Fruit fly (Drosophila melanogaster): Measurements from ENCODE around the gene Taf6.
A peak's percentile ranks its signal among the peaks of the same experiment; 100 is the strongest.

The Taf6 gene

dm6 chr3L:19632766-19633632 lies 34.1 kb downstream of the Taf6 start:
- TF ChIP-seq rn (GFP tag; IDR thresholded peaks at IDR 0.05) (0 out of 2 replicates have a peak, but pooled peaks have one; percentile 22), Pif1B (GFP tag; optimal IDR thresholded peaks at IDR 0.05) (peak; percentile 61), EcR (GFP tag; optimal IDR thresholded peaks at IDR 0.05) (peak; percentile 54), Snoo (tag; optimal IDR thresholded peaks at IDR 0.05) (no peak), CG9948 (tag; optimal IDR thresholded peaks at IDR 0.05) (no peak), gl (tag; optimal IDR thresholded peaks at IDR 0.05) (peak; percentile 4), CG32121 (GFP tag; IDR thresholded peaks at IDR 0.05) (peak; percentile 78; the same call in 1 of the 2 replicates), CG8159 (tag; optimal IDR thresholded peaks at IDR 0.05) (no peak), CG34367 (tag; optimal IDR thresholded peaks at IDR 0.05) (no peak), Ets98B (GFP tag; IDR thresholded peaks at IDR 0.05) (peak; percentile 59; the same call in 1 of the 2 replicates), CG8301 (tag; optimal IDR thresholded peaks at IDR 0.05) (peak; percentile 37), CG17806 (tag; optimal IDR thresholded peaks at IDR 0.05) (peak; percentile 35), CG13204 (GFP tag; optimal IDR thresholded peaks at IDR 0.05) (peak; percentile 40), CG4496 (GFP tag; IDR thresholded peaks at IDR 0.05) (peak; percentile 75), D1 (tag; optimal IDR thresholded peaks at IDR 0.05) (no peak), CG14655 (GFP tag; optimal IDR thresholded peaks at IDR 0.05) (no peak), Pif1A (GFP tag; optimal IDR thresholded peaks at IDR 0.05) (peak; percentile 56), CG12605 (GFP tag; IDR thresholded peaks at IDR 0.05) (peak; percentile 14; the same call in 1 of the 2 replicates), CG10348 (GFP tag; IDR thresholded peaks at IDR 0.05) (no peak), CG15710 (tag; optimal IDR thresholded peaks at IDR 0.05) (peak; percentile 38), fd96Ca (GFP tag; IDR thresholded peaks at IDR 0.05) (peak; percentile 65; the same call in 2 of the 3 replicates)

- TF ChIP-seq CG34367 (tag; optimal IDR thresholded peaks at IDR 0.05) (peak; percentile 75), Pif1A (GFP tag; optimal IDR thresholded peaks at IDR 0.05) (peak; percentile 31), fd96Ca (GFP tag; IDR thresholded peaks at IDR 0.05) (no peak), D1 (tag; optimal IDR thresholded peaks at IDR 0.05) (peak; percentile 99), CG4496 (GFP tag; IDR thresholded peaks at IDR 0.05) (peak; percentile 61; the same call in 2 of the 3 replicates), CG32121 (GFP tag; IDR thresholded peaks at IDR 0.05) (peak; percentile 77), EcR (GFP tag; optimal IDR thresholded peaks at IDR 0.05) (no peak), gl (tag; optimal IDR thresholded peaks at IDR 0.05) (peak; percentile 84), Ets98B (GFP tag; IDR thresholded peaks at IDR 0.05) (no peak), rn (GFP tag; IDR thresholded peaks at IDR 0.05) (peak; percentile 53; the same call in 1 of the 2 replicates), CG13204 (GFP tag; optimal IDR thresholded peaks at IDR 0.05) (peak; percentile 58), Snoo (tag; optimal IDR thresholded peaks at IDR 0.05) (peak; percentile 57), CG8301 (tag; optimal IDR thresholded peaks at IDR 0.05) (peak; percentile 86), Pif1B (GFP tag; optimal IDR thresholded peaks at IDR 0.05) (no peak), CG8159 (tag; optimal IDR thresholded peaks at IDR 0.05) (peak; percentile 96), CG17806 (tag; optimal IDR thresholded peaks at IDR 0.05) (peak; percentile 86), CG12605 (GFP tag; IDR thresholded peaks at IDR 0.05) (peak; percentile 81), CG15710 (tag; optimal IDR thresholded peaks at IDR 0.05) (peak; percentile 86), CG10348 (GFP tag; IDR thresholded peaks at IDR 0.05) (peak; percentile 40; the same call in 1 of the 2 replicates), CG9948 (tag; optimal IDR thresholded peaks at IDR 0.05) (peak; percentile 97), CG14655 (GFP tag; optimal IDR thresholded peaks at IDR 0.05) (peak; percentile 85)
Observed at dm6 chr3L:19634788-19635448, 36.0 kb downstream of the Taf6 start.

dm6 chr3L:19635478-19635996 lies 36.6 kb downstream of the Taf6 start, which contains the start of gene wnd:
Gene wnd, minus strand, starts transcription at chr3L:19635783.
- TF ChIP-seq Ets98B (GFP tag; IDR thresholded peaks at IDR 0.05) (peak; percentile 38; the same call in 1 of the 2 replicates), Pif1A (GFP tag; optimal IDR thresholded peaks at IDR 0.05) (peak; percentile 12), gl (tag; optimal IDR thresholded peaks at IDR 0.05) (no peak), CG4496 (GFP tag; IDR thresholded peaks at IDR 0.05) (no peak), CG9948 (tag; optimal IDR thresholded peaks at IDR 0.05) (no peak), CG8159 (tag; optimal IDR thresholded peaks at IDR 0.05) (no peak), CG13204 (GFP tag; optimal IDR thresholded peaks at IDR 0.05) (no peak), EcR (GFP tag; optimal IDR thresholded peaks at IDR 0.05) (peak; percentile 22), CG12605 (GFP tag; IDR thresholded peaks at IDR 0.05) (peak; percentile 26; the same call in 1 of the 2 replicates), CG17806 (tag; optimal IDR thresholded peaks at IDR 0.05) (no peak), Snoo (tag; optimal IDR thresholded peaks at IDR 0.05) (peak; percentile 9), Pif1B (GFP tag; optimal IDR thresholded peaks at IDR 0.05) (peak; percentile 4)

- peak; percentile 32 for TF ChIP-seq CG15710 (tag; optimal IDR thresholded peaks at IDR 0.05)
- TF ChIP-seq CG4496 (GFP tag; IDR thresholded peaks at IDR 0.05) = no peak
- TF ChIP-seq CG8301 (tag; optimal IDR thresholded peaks at IDR 0.05) = peak; percentile 38
- peak; percentile 16 for TF ChIP-seq CG17806 (tag; optimal IDR thresholded peaks at IDR 0.05)
- no peak for TF ChIP-seq Ets98B (GFP tag; IDR thresholded peaks at IDR 0.05)
- TF ChIP-seq gl (tag; optimal IDR thresholded peaks at IDR 0.05) = no peak
- no peak for TF ChIP-seq Pif1B (GFP tag; optimal IDR thresholded peaks at IDR 0.05)
- peak; percentile 19 for TF ChIP-seq CG8159 (tag; optimal IDR thresholded peaks at IDR 0.05)
- no peak for TF ChIP-seq Pif1A (GFP tag; optimal IDR thresholded peaks at IDR 0.05)
- peak; percentile 38 for TF ChIP-seq D1 (tag; optimal IDR thresholded peaks at IDR 0.05)
- peak; percentile 54 for TF ChIP-seq CG9948 (tag; optimal IDR thresholded peaks at IDR 0.05)
- no peak for TF ChIP-seq CG14655 (GFP tag; optimal IDR thresholded peaks at IDR 0.05)
Observed at dm6 chr3L:19636821-19637460, 38.1 kb downstream of the Taf6 start.
